Worm (Caenorhabditis elegans) whole organism, young adult: Measurements from ENCODE around the gene gei-4.

Experiments used
- F57C9.4 ChIP-seq: sonication (generic microtip); optimal IDR thresholded peaks from 2 replicates; lab custom pipeline; 2017; ENCODE audit warnings: mild to moderate bottlenecking, missing genetic modification characterization, missing compliant biosample characterization
- T26A5.8 ChIP-seq: sonication (generic microtip); optimal IDR thresholded peaks from 2 replicates; lab custom pipeline; 2016; ENCODE audit warnings: missing genetic modification characterization, missing compliant biosample characterization
- ama-1 ChIP-seq, 3 experiments: fragments of 150-350 bp in 1 of 3; sonication (generic microtip) in 2 of 3; optimal IDR thresholded peaks; 2 replicates each; lab custom pipeline; 2014 to 2018; ENCODE audit warnings: missing biosample characterization in 2 of 3, missing genetic modification characterization in 2 of 3, missing genetic modification reagents in 2 of 3
- bed-2 ChIP-seq: fragments of 200-800 bp; sonication (Bioruptor generic); IDR thresholded peaks from 2 replicates; pipeline ENCODE4 v1.3.6; 2022; ENCODE audit warnings: missing genetic modification reagents, missing genetic modification characterization, missing compliant biosample characterization
- ceh-91 ChIP-seq: fragments of 200-800 bp; sonication (Bioruptor generic); IDR thresholded peaks from 2 replicates; pipeline ENCODE4 v1.3.6; 2022; ENCODE audit warnings: missing genetic modification reagents, missing genetic modification characterization, missing compliant biosample characterization
- egrh-3 ChIP-seq: fragments of 200-800 bp; sonication (Bioruptor generic); IDR thresholded peaks from 2 replicates; pipeline ENCODE4 v1.3.6; 2022; ENCODE audit warnings: missing genetic modification reagents, missing genetic modification characterization, missing compliant biosample characterization
- ets-4 ChIP-seq: fragments of 200-800 bp; sonication (Bioruptor generic); optimal IDR thresholded peaks from 2 replicates; lab custom pipeline; 2018; ENCODE audit warnings: mild to moderate bottlenecking, missing genetic modification characterization, missing compliant biosample characterization
- lir-1 ChIP-seq: fragments of 200-800 bp; sonication (Bioruptor generic); conservative IDR thresholded peaks from 2 replicates; pipeline ENCODE4 v1.3.6; 2022; ENCODE audit warnings: missing genetic modification reagents, missing genetic modification characterization, missing compliant biosample characterization

DNA sequence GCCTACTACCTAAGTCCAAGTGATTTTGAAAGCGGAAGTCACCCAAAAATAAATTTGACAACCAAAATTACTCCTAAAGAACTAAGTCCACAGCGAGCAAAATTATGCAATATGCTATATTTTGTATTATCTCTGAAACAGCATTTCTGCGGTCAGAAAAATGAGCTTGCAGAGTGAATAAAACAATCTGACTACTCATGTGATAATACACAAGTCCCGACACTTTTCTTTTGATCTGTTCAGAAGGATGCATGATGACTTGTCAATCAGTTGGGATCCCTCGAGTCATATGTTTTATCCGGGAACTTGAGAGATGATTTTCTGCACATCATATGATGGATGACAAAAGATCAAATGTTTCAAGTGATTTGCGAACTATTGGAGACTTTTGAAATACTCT, 30.5 kb upstream of the gei-4 start:
- TF ChIP-seq ama-1 (optimal IDR thresholded peaks at IDR 0.05; lab: Kevin White, UChicago) (no peak), ama-1 (GFP tag; optimal IDR thresholded peaks at IDR 0.05; lab: Kevin White, UChicago) (no peak), egrh-3 (GFP tag; lab: Robert Waterston, UW) (no peak), bed-2 (no peak), ceh-91 (GFP tag; lab: Robert Waterston, UW) (no peak), lir-1 (no peak), F57C9.4 (tag; lab: Kevin White, UChicago) (no peak), ets-4 (GFP tag; lab: Kevin White, UChicago) (no peak), T26A5.8 (tag; lab: Kevin White, UChicago) (no peak)
